Worm (Caenorhabditis elegans) whole organism, late embryonic: ENCODE results near the gene sna-1.

Experiments
- C38D4.7 ChIP-seq: fragments of 200-800 bp; sonication (Bioruptor generic); optimal IDR thresholded peaks from 2 replicates; lab custom pipeline; 2018; ENCODE audit warnings: mild to moderate bottlenecking, missing genetic modification characterization, moderate library complexity, missing compliant biosample characterization
- T23F11.4 ChIP-seq: fragments of 200-800 bp; sonication (Bioruptor generic); optimal IDR thresholded peaks from 2 replicates; lab custom pipeline; 2018; ENCODE audit warnings: mild to moderate bottlenecking, missing genetic modification characterization, missing compliant biosample characterization
- Y22D7AL.16 ChIP-seq: sonication (generic microtip); optimal IDR thresholded peaks from 2 replicates; lab custom pipeline; 2016; ENCODE audit warnings: missing genetic modification characterization, missing compliant biosample characterization
- ama-1 ChIP-seq: fragments of 150-350 bp; optimal IDR thresholded peaks from 2 replicates; lab custom pipeline; 2014
- ceh-2 ChIP-seq: sonication (generic microtip); optimal IDR thresholded peaks from 2 replicates; lab custom pipeline; 2016; ENCODE audit warnings: missing genotype, missing genetic modification characterization, missing compliant biosample characterization
- ceh-22 ChIP-seq: sonication (generic microtip); optimal IDR thresholded peaks from 2 replicates; lab custom pipeline; 2017; ENCODE audit warnings: missing biosample characterization, missing genetic modification characterization
- ceh-24 ChIP-seq: sonication (generic microtip); optimal IDR thresholded peaks from 2 replicates; lab custom pipeline; 2016; ENCODE audit warnings: mild to moderate bottlenecking, missing genetic modification characterization, missing compliant biosample characterization
- ceh-34 ChIP-seq: sonication (generic microtip); optimal IDR thresholded peaks from 2 replicates; lab custom pipeline; 2016; ENCODE audit warnings: mild to moderate bottlenecking, missing genetic modification characterization, missing compliant biosample characterization
- ceh-45 ChIP-seq: fragments of 200-800 bp; sonication (Bioruptor generic); IDR thresholded peaks from 2 replicates; pipeline ENCODE4 v1.3.6; 2022; ENCODE audit warnings: missing genetic modification reagents, missing genetic modification characterization, missing compliant biosample characterization
- ceh-6 ChIP-seq: fragments of 200-800 bp; sonication (Bioruptor generic); optimal IDR thresholded peaks from 2 replicates; lab custom pipeline; 2018; ENCODE audit warnings: mild to moderate bottlenecking, missing genetic modification characterization, missing compliant biosample characterization
- ceh-9 ChIP-seq: sonication (generic microtip); optimal IDR thresholded peaks from 2 replicates; lab custom pipeline; 2016; ENCODE audit warnings: mild to moderate bottlenecking, missing genetic modification characterization, inconsistent platforms, missing compliant biosample characterization
- che-1 ChIP-seq: sonication (generic microtip); optimal IDR thresholded peaks from 2 replicates; lab custom pipeline; 2016; ENCODE audit warnings: mild to moderate bottlenecking, missing genetic modification characterization, missing compliant biosample characterization
- dve-1 ChIP-seq: sonication (generic microtip); optimal IDR thresholded peaks from 2 replicates; lab custom pipeline; 2017; ENCODE audit warnings: antibody characterized with exemption, mild to moderate bottlenecking, missing genetic modification characterization, missing compliant biosample characterization
- elt-4 ChIP-seq: sonication (generic microtip); optimal IDR thresholded peaks from 2 replicates; lab custom pipeline; 2016; ENCODE audit warnings: missing genetic modification characterization, missing compliant biosample characterization
- eyg-1 ChIP-seq: sonication (generic microtip); optimal IDR thresholded peaks from 2 replicates; lab custom pipeline; 2016; ENCODE audit warnings: missing genotype, missing genetic modification characterization, missing compliant biosample characterization
- fkh-10 ChIP-seq: fragments of 150-350 bp; optimal IDR thresholded peaks from 2 replicates; lab custom pipeline; 2014; ENCODE audit warnings: missing biosample characterization, missing genetic modification reagents, missing genetic modification characterization
- gmeb-2 ChIP-seq: sonication (generic microtip); optimal IDR thresholded peaks from 2 replicates; lab custom pipeline; 2016; ENCODE audit warnings: missing genetic modification characterization, inconsistent platforms, missing compliant biosample characterization
- hlh-13 ChIP-seq: fragments of 200-800 bp; sonication (Bioruptor generic); optimal IDR thresholded peaks from 2 replicates; lab custom pipeline; 2018; ENCODE audit warnings: mild to moderate bottlenecking, missing genetic modification characterization, missing compliant biosample characterization
- hlh-15 ChIP-seq: sonication (generic microtip); optimal IDR thresholded peaks from 2 replicates; lab custom pipeline; 2016; ENCODE audit warnings: missing genetic modification characterization, missing compliant biosample characterization
- hlh-6 ChIP-seq: sonication (generic microtip); optimal IDR thresholded peaks from 2 replicates; lab custom pipeline; 2016; ENCODE audit warnings: missing genotype, missing genetic modification characterization, missing compliant biosample characterization
- lim-6 ChIP-seq: sonication (generic microtip); optimal IDR thresholded peaks from 2 replicates; lab custom pipeline; 2016; ENCODE audit warnings: missing genetic modification characterization, missing compliant biosample characterization
- mec-3 ChIP-seq: sonication (generic microtip); optimal IDR thresholded peaks from 2 replicates; lab custom pipeline; 2016; ENCODE audit warnings: borderline replicate concordance, missing genetic modification characterization, missing compliant biosample characterization
- nfya-1 ChIP-seq: sonication (generic microtip); optimal IDR thresholded peaks from 2 replicates; lab custom pipeline; 2017; ENCODE audit warnings: missing genetic modification characterization, mild to moderate bottlenecking, missing compliant biosample characterization, antibody characterized with exemption, moderate library complexity
- npax-4 ChIP-seq: sonication (generic microtip); optimal IDR thresholded peaks from 2 replicates; lab custom pipeline; 2016; ENCODE audit warnings: missing genetic modification characterization, missing compliant biosample characterization
- odd-2 ChIP-seq: sonication (generic microtip); optimal IDR thresholded peaks from 2 replicates; lab custom pipeline; 2017; ENCODE audit warnings: antibody characterized with exemption, mild to moderate bottlenecking, missing genetic modification characterization, missing compliant biosample characterization
- pag-3 ChIP-seq: sonication (generic microtip); optimal IDR thresholded peaks from 2 replicates; lab custom pipeline; 2016; ENCODE audit warnings: missing compliant biosample characterization, missing genetic modification characterization, borderline replicate concordance
- pha-2 ChIP-seq: sonication (generic microtip); optimal IDR thresholded peaks from 2 replicates; lab custom pipeline; 2017; ENCODE audit warnings: mild to moderate bottlenecking, missing genetic modification characterization, missing compliant biosample characterization
- pha-4 ChIP-seq: fragments of 150-350 bp; optimal IDR thresholded peaks from 2 replicates; lab custom pipeline; 2018; ENCODE audit warnings: missing biosample characterization, missing genetic modification reagents, missing genetic modification characterization
- pqm-1 ChIP-seq: sonication (generic microtip); optimal IDR thresholded peaks from 2 replicates; lab custom pipeline; 2016; ENCODE audit warnings: missing genetic modification characterization, missing compliant biosample characterization
- ref-2 ChIP-seq: sonication (generic microtip); optimal IDR thresholded peaks from 2 replicates; lab custom pipeline; 2016; ENCODE audit warnings: missing genetic modification characterization, missing compliant biosample characterization
- rnt-1 ChIP-seq: sonication (generic microtip); optimal IDR thresholded peaks from 2 replicates; lab custom pipeline; 2016; ENCODE audit warnings: missing genetic modification characterization, missing compliant biosample characterization
- syd-9 ChIP-seq: sonication (generic microtip); optimal IDR thresholded peaks from 2 replicates; lab custom pipeline; 2016; ENCODE audit warnings: mild to moderate bottlenecking, missing genetic modification characterization, moderate library complexity, missing compliant biosample characterization
- tbx-2 ChIP-seq: sonication (generic microtip); optimal IDR thresholded peaks from 2 replicates; lab custom pipeline; 2016; ENCODE audit warnings: missing genetic modification characterization, missing compliant biosample characterization
- tbx-7 ChIP-seq: sonication (generic microtip); optimal IDR thresholded peaks from 2 replicates; lab custom pipeline; 2016; ENCODE audit warnings: missing genotype, missing genetic modification characterization, missing compliant biosample characterization
- ttx-3 ChIP-seq: sonication (generic microtip); optimal IDR thresholded peaks from 2 replicates; lab custom pipeline; 2016; ENCODE audit warnings: missing genetic modification reagents, missing genetic modification characterization, missing compliant biosample characterization

The sna-1 gene

ce11 chrV:6697552-6697951, 12.9 kb downstream of the sna-1 start, which contains the start of gene W02F12.2:
Gene W02F12.2 (minus strand): TSS chrV:6697652.
- no peak for TF ChIP-seq npax-4 (tag; lab: Kevin White, UChicago)
- TF ChIP-seq hlh-13 = no peak
- no peak for TF ChIP-seq syd-9 (tag; lab: Kevin White, UChicago)
- no peak for TF ChIP-seq ceh-9

DNA sequence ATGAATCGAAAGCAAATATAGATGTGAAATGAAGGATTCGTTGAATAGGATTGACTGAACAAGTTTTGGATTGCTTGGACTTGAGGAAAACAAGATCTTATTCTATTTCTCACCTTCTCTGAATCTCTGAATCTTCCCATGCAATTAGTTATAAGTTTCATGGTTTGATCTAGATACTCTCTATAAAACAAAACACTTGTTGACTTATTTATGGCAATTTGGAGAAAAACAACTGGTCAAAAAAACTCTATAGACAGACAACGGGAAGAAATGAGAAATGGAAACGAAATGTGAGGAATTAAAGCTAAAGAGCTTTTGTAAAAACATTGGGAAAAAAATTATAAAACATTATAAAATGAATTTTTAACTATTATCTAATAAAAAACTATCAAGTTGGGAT, 15.8 kb downstream of the sna-1 start, which contains the start of gene W02F12.8:
Gene W02F12.8 (minus strand): TSS at position 101 of the 400 bp plus-strand sequence.
- TF ChIP-seq ceh-45 (GFP tag; lab: Robert Waterston, UW) (no peak), tbx-2 (no peak), ceh-24 (no peak), Y22D7AL.16 (no peak), pha-2 (tag; lab: Kevin White, UChicago) (no peak), gmeb-2 (no peak), ceh-2 (no peak), ref-2 (tag; lab: Kevin White, UChicago) (no peak)
- TF ChIP-seq, all 69 proteins: peak for 0

DNA sequence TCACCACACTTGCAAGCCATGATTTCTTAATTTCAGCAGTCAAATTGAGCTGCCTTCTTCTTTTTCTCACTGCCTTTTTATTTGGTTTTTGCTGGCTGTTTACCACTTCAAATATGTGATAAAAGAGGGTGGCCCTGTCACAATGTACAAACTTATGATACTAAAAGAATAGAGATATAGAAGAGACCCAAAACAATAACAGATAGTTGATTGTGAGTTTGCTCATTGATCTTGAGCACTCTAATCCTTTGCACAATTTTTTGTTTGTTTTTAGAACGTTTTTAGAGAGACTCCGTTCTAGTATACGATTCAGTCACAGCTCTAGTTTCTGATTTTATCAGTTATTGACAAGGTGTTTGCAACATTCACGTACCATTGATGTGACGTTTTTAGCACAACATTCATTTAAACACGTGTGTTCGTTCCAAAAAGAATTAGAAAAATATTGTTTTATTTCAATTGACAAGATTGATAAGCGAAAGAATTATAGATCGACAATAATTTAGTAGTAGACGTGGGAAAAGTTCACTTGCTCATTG, 18.6 kb downstream of the sna-1 start, which contains the start of gene mtl-1:
Gene mtl-1 (minus strand): TSS at position 51 of the 539 bp plus-strand sequence.
- TF ChIP-seq nfya-1 (tag; lab: Kevin White, UChicago) = no peak
- no peak for TF ChIP-seq ama-1 (lab: Kevin White, UChicago)
- no peak for TF ChIP-seq lim-6 (tag; lab: Kevin White, UChicago)
- TF ChIP-seq, all 69 proteins: peak for 0

DNA sequence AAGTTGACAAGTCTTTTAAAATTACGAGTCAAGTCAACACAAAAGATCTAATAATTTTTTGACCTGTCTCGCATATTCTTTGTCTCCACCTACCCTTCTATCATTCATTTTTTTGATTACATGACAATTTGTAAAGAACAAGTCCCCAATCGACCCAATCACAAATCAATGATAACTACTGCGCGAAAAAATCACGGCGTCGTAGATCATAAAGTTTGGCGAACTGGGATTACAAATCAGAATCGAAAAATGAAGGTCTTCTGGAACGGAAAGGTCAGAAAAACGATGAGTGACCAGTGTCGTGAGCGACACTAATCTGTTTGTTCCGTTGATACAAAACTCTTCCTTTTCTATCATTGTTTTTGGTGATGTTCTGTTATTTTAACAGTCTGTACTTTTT, 20.4 kb downstream of the sna-1 start:
- TF ChIP-seq C38D4.7 (GFP tag; lab: Kevin White, UChicago) = no peak
- TF ChIP-seq ceh-6 (GFP tag; lab: Kevin White, UChicago) = no peak
- TF ChIP-seq pha-2 (tag; lab: Kevin White, UChicago) = no peak
- TF ChIP-seq tbx-7 (tag; lab: Kevin White, UChicago) = no peak
- no peak for TF ChIP-seq fkh-10 (GFP tag; lab: Kevin White, UChicago)
- TF ChIP-seq ceh-22 (tag; lab: Kevin White, UChicago) = no peak
- no peak for TF ChIP-seq pqm-1 (tag; lab: Kevin White, UChicago)
- no peak for TF ChIP-seq che-1
- TF ChIP-seq ceh-34 (tag; lab: Kevin White, UChicago) = no peak
- TF ChIP-seq mec-3 (tag; lab: Kevin White, UChicago) = no peak
- TF ChIP-seq ceh-24 = no peak
- TF ChIP-seq eyg-1 (tag; lab: Kevin White, UChicago) = no peak
- no peak for TF ChIP-seq rnt-1 (tag; lab: Kevin White, UChicago)

DNA sequence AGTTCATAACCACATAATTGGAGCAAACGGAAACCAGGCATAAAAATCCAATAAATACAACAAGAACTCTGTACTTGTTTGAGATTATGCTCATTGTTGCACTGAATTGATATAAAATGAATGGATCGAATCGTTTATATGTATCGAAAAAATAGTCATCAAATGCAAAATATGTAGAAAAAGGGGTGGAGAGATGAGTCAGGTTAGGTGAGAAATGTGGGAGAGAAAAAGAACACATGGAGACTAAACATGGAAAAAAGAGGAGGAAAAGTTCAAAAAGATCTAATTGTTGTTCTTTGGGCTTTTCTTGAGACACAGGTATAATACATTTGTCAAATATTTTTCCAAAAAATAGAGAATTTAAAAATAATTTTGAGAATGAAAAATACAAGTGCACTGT, 22.1 kb downstream of the sna-1 start, which contains the start of gene K11G9.5:
Gene K11G9.5 (minus strand): TSS at position 101 of the 400 bp plus-strand sequence.
- TF ChIP-seq hlh-6 (tag; lab: Kevin White, UChicago) (no peak), ama-1 (lab: Kevin White, UChicago) (no peak), dve-1 (tag; lab: Kevin White, UChicago) (no peak), hlh-15 (tag; lab: Kevin White, UChicago) (no peak), tbx-2 (no peak), gmeb-2 (no peak), ceh-45 (GFP tag; lab: Robert Waterston, UW) (no peak), elt-4 (tag; lab: Kevin White, UChicago) (no peak)

- no peak for TF ChIP-seq pag-3 (tag; lab: Kevin White, UChicago)
- TF ChIP-seq ceh-34 (tag; lab: Kevin White, UChicago) = no peak
- TF ChIP-seq rnt-1 (tag; lab: Kevin White, UChicago) = no peak
- no peak for TF ChIP-seq ceh-9
- TF ChIP-seq T23F11.4 (GFP tag; lab: Kevin White, UChicago) = no peak
- no peak for TF ChIP-seq tbx-7 (tag; lab: Kevin White, UChicago)
- no peak for TF ChIP-seq pha-4 (tag; lab: Kevin White, UChicago)
- TF ChIP-seq hlh-13 = no peak
- no peak for TF ChIP-seq odd-2 (tag; lab: Kevin White, UChicago)
- no peak for TF ChIP-seq ttx-3 (tag; lab: Kevin White, UChicago)
These were observed 24.5 kb downstream of the sna-1 start for ce11 chrV:6685963-6686362.
